Fruit fly (Drosophila melanogaster): ENCODE data around the gene RpS10a.
A peak's percentile ranks its signal among the peaks of the same experiment; 100 is the strongest.

The RpS10a gene

dm6 chr3R:27681799-27682198 is 29.2 kb downstream of the RpS10a start, which contains the start of gene Sce (continued):
- no peak for TF ChIP-seq CG13624 (GFP tag; optimal IDR thresholded peaks at IDR 0.05)
- TF ChIP-seq ewg (GFP tag; optimal IDR thresholded peaks at IDR 0.05) = no peak
- no peak for TF ChIP-seq fd102C (GFP tag; optimal IDR thresholded peaks at IDR 0.05)
- TF ChIP-seq CG4617 (GFP tag; optimal IDR thresholded peaks at IDR 0.05; ENCODE audit: borderline replicate concordance) = peak; percentile 79
- no peak for TF ChIP-seq croc (GFP tag; conservative IDR thresholded peaks at IDR 0.05)
- TF ChIP-seq bigmax (GFP tag; optimal IDR thresholded peaks at IDR 0.05) = no peak
- no peak for TF ChIP-seq mld (GFP tag; IDR thresholded peaks at IDR 0.05; ENCODE audit: partially characterized antibody)
- TF ChIP-seq fd96Cb (tag; optimal IDR thresholded peaks at IDR 0.05) = no peak
- no peak for TF ChIP-seq Meics (GFP tag; optimal IDR thresholded peaks at IDR 0.05)
- no peak for TF ChIP-seq h (optimal IDR thresholded peaks at IDR 0.05)
- TF ChIP-seq Max (GFP tag; optimal IDR thresholded peaks at IDR 0.05) = no peak
- TF ChIP-seq ttk (GFP tag; IDR thresholded peaks at IDR 0.05) = no peak
- TF ChIP-seq gfzf (GFP tag; optimal IDR thresholded peaks at IDR 0.05) = peak; percentile 85
- no peak for TF ChIP-seq CG10565 (GFP tag; optimal IDR thresholded peaks at IDR 0.05)
- peak; percentile 63 for TF ChIP-seq MBD-R2 (GFP tag; IDR thresholded peaks at IDR 0.05)
- TF ChIP-seq BEAF-32 (GFP tag; optimal IDR thresholded peaks at IDR 0.05) = peak; percentile 3
- TF ChIP-seq Bgb (GFP tag; IDR thresholded peaks at IDR 0.05; ENCODE audit: partially characterized antibody) = no peak; the same call in 1 of the 2 replicates
- no peak for TF ChIP-seq ac (GFP tag; optimal IDR thresholded peaks at IDR 0.05)
- no peak for TF ChIP-seq ara (GFP tag; IDR thresholded peaks at IDR 0.05)
- no peak for TF ChIP-seq CG17385 (GFP tag; optimal IDR thresholded peaks at IDR 0.05)
- TF ChIP-seq CG13775 (GFP tag; optimal IDR thresholded peaks at IDR 0.05) = no peak
- TF ChIP-seq Dp (GFP tag; optimal IDR thresholded peaks at IDR 0.05) = peak; percentile 92
- TF ChIP-seq Rx (GFP tag; IDR thresholded peaks at IDR 0.05) = no peak
- TF ChIP-seq odd (GFP tag; optimal IDR thresholded peaks at IDR 0.05) = no peak

dm6 chr3R:27685074-27685473 is 32.5 kb downstream of the RpS10a start:
- TF ChIP-seq crol (GFP tag; IDR thresholded peaks at IDR 0.05) = peak; percentile 59
- TF ChIP-seq CG13123 (GFP tag; optimal IDR thresholded peaks at IDR 0.05) = no peak

- no peak for TF ChIP-seq CG17328 (GFP tag; IDR thresholded peaks at IDR 0.05)
- no peak for TF ChIP-seq Awh (GFP tag; IDR thresholded peaks at IDR 0.05)
- TF ChIP-seq HLH54F (GFP tag; optimal IDR thresholded peaks at IDR 0.05) = no peak
- TF ChIP-seq NfI (GFP tag; optimal IDR thresholded peaks at IDR 0.05) = no peak
- peak; percentile 3 for TF ChIP-seq Ets65A (GFP tag)
- no peak for TF ChIP-seq croc (GFP tag; conservative IDR thresholded peaks at IDR 0.05)
- TF ChIP-seq CG4854 (GFP tag; optimal IDR thresholded peaks at IDR 0.05) = no peak
- no peak for TF ChIP-seq CG1603 (tag; optimal IDR thresholded peaks at IDR 0.05)
- TF ChIP-seq CG13894 (tag; optimal IDR thresholded peaks at IDR 0.05) = no peak
- no peak for TF ChIP-seq Dp (GFP tag; optimal IDR thresholded peaks at IDR 0.05)
- TF ChIP-seq CG10565 (GFP tag; optimal IDR thresholded peaks at IDR 0.05) = no peak
- no peak for TF ChIP-seq CG11456 (GFP tag; IDR thresholded peaks at IDR 0.05)
- TF ChIP-seq CG4707 (GFP tag; optimal IDR thresholded peaks at IDR 0.05) = no peak
- no peak for TF ChIP-seq Bgb (GFP tag; IDR thresholded peaks at IDR 0.05; ENCODE audit: partially characterized antibody)
- peak; percentile 87 for TF ChIP-seq D19A (tag; optimal IDR thresholded peaks at IDR 0.05)
- no peak for TF ChIP-seq CG15514 (GFP tag; optimal IDR thresholded peaks at IDR 0.05)
- TF ChIP-seq Deaf1 (tag; optimal IDR thresholded peaks at IDR 0.05) = peak; percentile 64
- no peak for TF ChIP-seq Ada2b (GFP tag; IDR thresholded peaks at IDR 0.05)
- no peak for TF ChIP-seq zfh2 (GFP tag; optimal IDR thresholded peaks at IDR 0.05)
- TF ChIP-seq usp (GFP tag; optimal IDR thresholded peaks at IDR 0.05) = no peak
- no peak for TF ChIP-seq chn (GFP tag; optimal IDR thresholded peaks at IDR 0.05)
- TF ChIP-seq Med (GFP tag) = no peak
- peak; percentile 20 for TF ChIP-seq CG7556 (GFP tag; optimal IDR thresholded peaks at IDR 0.05)
- no peak for TF ChIP-seq fd102C (GFP tag; optimal IDR thresholded peaks at IDR 0.05)
These were observed 33.0 kb downstream of the RpS10a start, which contains the start of gene CG12880 for dm6 chr3R:27685539-27686012. Gene CG12880, plus strand, starts transcription at chr3R:27685962.
